Fruit fly (Drosophila melanogaster) whole organism, wandering third instar larva: ENCODE data around the gene CG17917.

Experiments
- Abd-B ChIP-seq: fragments of >200 bp; optimal IDR thresholded peaks from 2 replicates; lab custom pipeline; 2017; ENCODE audit warnings: missing biosample characterization, missing genetic modification characterization
- CG32264 ChIP-seq: fragments of 200-800 bp; sonication (Bioruptor generic); optimal IDR thresholded peaks from 2 replicates; lab custom pipeline; 2016; ENCODE audit warnings: missing biosample characterization, missing genetic modification characterization
- CG9705 ChIP-seq: fragments of 200-800 bp; sonication (Bioruptor generic); optimal IDR thresholded peaks from 2 replicates; lab custom pipeline; 2018; ENCODE audit warnings: missing biosample characterization, mild to moderate bottlenecking, missing genetic modification characterization
- CrebA ChIP-seq: fragments of 200-800 bp; sonication (Bioruptor generic); optimal IDR thresholded peaks from 2 replicates; lab custom pipeline; 2016; ENCODE audit warnings: missing biosample characterization, mild to moderate bottlenecking, missing genetic modification characterization, borderline replicate concordance
- Dfd ChIP-seq: fragments of >200 bp; optimal IDR thresholded peaks from 2 replicates; lab custom pipeline; 2017; ENCODE audit warnings: missing biosample characterization, missing genetic modification characterization
- Dif ChIP-seq: fragments of 200-275, 200-300 bp; sonication (Bioruptor generic); optimal IDR thresholded peaks from 2 replicates; lab custom pipeline; 2018; ENCODE audit warnings: missing biosample characterization, missing genetic modification characterization; ENCODE audit not compliant: partially characterized antibody
- GATAd ChIP-seq: sonication (Bioruptor generic); optimal IDR thresholded peaks from 2 replicates; lab custom pipeline; 2016; ENCODE audit warnings: missing biosample characterization, missing genetic modification characterization
- HLH106 ChIP-seq: fragments of 200-800 bp; optimal IDR thresholded peaks from 3 replicates; lab custom pipeline; 2019; ENCODE audit warnings: missing biosample characterization, mild to moderate bottlenecking, missing genetic modification characterization, moderate library complexity
- Hnf4 ChIP-seq: fragments of 200-800 bp; sonication (Bioruptor generic); optimal IDR thresholded peaks from 2 replicates; lab custom pipeline; 2016; ENCODE audit warnings: missing biosample characterization, mild to moderate bottlenecking, missing genetic modification characterization
- Hr83 ChIP-seq: fragments of 200-300 bp; sonication (Bioruptor generic); optimal IDR thresholded peaks from 2 replicates; lab custom pipeline; 2016; ENCODE audit warnings: missing biosample characterization, mild to moderate bottlenecking, missing genetic modification characterization, moderate library complexity; ENCODE audit not compliant: poor library complexity, severe bottlenecking
- Mio ChIP-seq: sonication (Bioruptor generic); optimal IDR thresholded peaks from 2 replicates; lab custom pipeline; 2016; ENCODE audit warnings: missing biosample characterization, missing genetic modification characterization
- Myc ChIP-seq: fragments of >200 bp; optimal IDR thresholded peaks from 2 replicates; lab custom pipeline; 2017
- N ChIP-seq: fragments of >200 bp; optimal IDR thresholded peaks from 2 replicates; lab custom pipeline; 2018; ENCODE audit warnings: missing biosample characterization, missing external identifiers, missing genetic modification characterization
- Rel ChIP-seq, 2 experiments: fragments of 200-800 bp; sonication (Bioruptor generic) in 1 of 2; optimal IDR thresholded peaks; 2 replicates in 1 of 2; 3 replicates in 1 of 2; lab custom pipeline; 2016 to 2019; ENCODE audit warnings: mild to moderate bottlenecking in 2 of 2, missing biosample characterization in 2 of 2, missing genetic modification characterization in 2 of 2, moderate library complexity in 1 of 2
- Sp1 ChIP-seq: fragments of 200-800 bp; sonication (Bioruptor generic); optimal IDR thresholded peaks from 3 replicates; lab custom pipeline; 2019; ENCODE audit warnings: missing biosample characterization, mild to moderate bottlenecking, missing genetic modification characterization, moderate library complexity
- Vsx2 ChIP-seq: fragments of 200-300, 225-300 bp; sonication (Bioruptor generic); optimal IDR thresholded peaks from 2 replicates; lab custom pipeline; 2018; ENCODE audit warnings: missing biosample characterization, missing genetic modification characterization; ENCODE audit not compliant: partially characterized antibody
- br ChIP-seq: fragments of 200-800 bp; sonication (Bioruptor generic); optimal IDR thresholded peaks from 2 replicates; lab custom pipeline; 2016; ENCODE audit warnings: missing biosample characterization, missing genetic modification characterization
- brk ChIP-seq: fragments of 200-800 bp; sonication (Bioruptor generic); optimal IDR thresholded peaks from 2 replicates; lab custom pipeline; 2016; ENCODE audit warnings: missing biosample characterization, mild to moderate bottlenecking, missing genetic modification characterization
- dmrt93B ChIP-seq: fragments of 200-800 bp; sonication (Bioruptor generic); optimal IDR thresholded peaks from 2 replicates; lab custom pipeline; 2018; ENCODE audit warnings: missing biosample characterization, mild to moderate bottlenecking, missing genetic modification characterization
- foxo ChIP-seq, 2 experiments: fragments of 200-800 bp; sonication (Bioruptor generic); optimal IDR thresholded peaks; 2 replicates in 1 of 2; 3 replicates in 1 of 2; lab custom pipeline; 2016 to 2017; ENCODE audit warnings: missing biosample characterization in 2 of 2, missing genetic modification characterization in 2 of 2
- fru ChIP-seq: fragments of 200-800 bp; sonication (Bioruptor generic); optimal IDR thresholded peaks from 3 replicates; lab custom pipeline; 2016; ENCODE audit warnings: missing biosample characterization, mild to moderate bottlenecking, missing genetic modification characterization
- h ChIP-seq: fragments of 200-800 bp; sonication (Bioruptor generic); optimal IDR thresholded peaks from 3 replicates; lab custom pipeline; 2016; ENCODE audit warnings: missing biosample characterization, mild to moderate bottlenecking, missing genetic modification characterization
- lola ChIP-seq: fragments of >200 bp; optimal IDR thresholded peaks from 2 replicates; lab custom pipeline; 2017; ENCODE audit warnings: missing biosample characterization, missing genetic modification characterization
- pan ChIP-seq: fragments of >200 bp; optimal IDR thresholded peaks from 2 replicates; lab custom pipeline; 2017
- rgr ChIP-seq: fragments of 200-800 bp; sonication (Bioruptor generic); optimal IDR thresholded peaks from 3 replicates; lab custom pipeline; 2016; ENCODE audit warnings: missing biosample characterization, mild to moderate bottlenecking, missing genetic modification characterization
- sage ChIP-seq: fragments of 200-800 bp; sonication (Bioruptor generic); optimal IDR thresholded peaks from 2 replicates; lab custom pipeline; 2016; ENCODE audit warnings: missing biosample characterization, mild to moderate bottlenecking, missing genetic modification characterization
- sv ChIP-seq: fragments of 200-800 bp; sonication (Bioruptor generic); optimal IDR thresholded peaks from 3 replicates; lab custom pipeline; 2016; ENCODE audit warnings: missing biosample characterization, missing genetic modification characterization
- usp ChIP-seq: fragments of >200 bp; optimal IDR thresholded peaks from 2 replicates; lab custom pipeline; 2017; ENCODE audit warnings: missing biosample characterization, missing genetic modification characterization
- woc ChIP-seq: sonication (Bioruptor generic); optimal IDR thresholded peaks from 2 replicates; lab custom pipeline; 2016; ENCODE audit warnings: missing biosample characterization, mild to moderate bottlenecking, missing genetic modification characterization

Gene CG17917

dm6 chr3R:6339795-6340194, 2.0 kb upstream of the CG17917 start, which contains the start of gene Osi20:
Gene Osi20, plus strand, starts transcription at chr3R:6340095.
- TF ChIP-seq Abd-B (GFP tag; lab: Kevin White, UChicago): no peak
- TF ChIP-seq CG32264 (GFP tag; lab: Kevin White, UChicago): no peak
- TF ChIP-seq Hr83 (GFP tag; lab: Kevin White, UChicago): no peak
- no peak for TF ChIP-seq usp
- no peak for TF ChIP-seq dmrt93B (GFP tag; lab: Kevin White, UChicago)
- no peak for TF ChIP-seq sage
- TF ChIP-seq pan: no peak

- TF ChIP-seq dmrt93B (GFP tag; lab: Kevin White, UChicago) (no peak), N (GFP tag; lab: Kevin White, UChicago) (no peak), lola (GFP tag; lab: Kevin White, UChicago) (no peak)
Observed at dm6 chr3R:6342702-6343101, 934 bp downstream of the CG17917 start, which contains the start of gene CG10298. Gene CG10298, plus strand, starts transcription at chr3R:6343002.

- TF ChIP-seq Vsx2 (GFP tag; lab: Kevin White, UChicago) (no peak), CG32264 (GFP tag; lab: Kevin White, UChicago) (no peak), h (peak; percentile 21), rgr (GFP tag; lab: Kevin White, UChicago) (no peak), Mio (no peak), Hr83 (GFP tag; lab: Kevin White, UChicago) (peak; percentile 72), br (GFP tag; lab: Kevin White, UChicago) (no peak), Dif (GFP tag; lab: Kevin White, UChicago) (peak; percentile 16), CG9705 (GFP tag; lab: Kevin White, UChicago) (no peak), fru (GFP tag; lab: Kevin White, UChicago) (peak; percentile 28), CrebA (GFP tag; lab: Kevin White, UChicago) (no peak), Rel (GFP tag; optimal IDR thresholded peaks at IDR 0.05; lab: Kevin White, UChicago) (no peak), Rel (tag; optimal IDR thresholded peaks at IDR 0.05; lab: Kevin White, UChicago) (peak; percentile 62), HLH106 (tag; lab: Kevin White, UChicago) (no peak), Sp1 (GFP tag; lab: Kevin White, UChicago) (no peak)
Observed at dm6 chr3R:6343396-6344239, 1.9 kb downstream of the CG17917 start, which contains the start of gene CG17919. Gene CG17919, plus strand, starts transcription at chr3R:6344029.

- TF ChIP-seq h (peak; percentile 20), woc (GFP tag; lab: Kevin White, UChicago) (peak; percentile 11), CG32264 (GFP tag; lab: Kevin White, UChicago) (no peak), Hr83 (GFP tag; lab: Kevin White, UChicago) (no peak), Sp1 (GFP tag; lab: Kevin White, UChicago) (peak; percentile 4), HLH106 (tag; lab: Kevin White, UChicago) (peak; percentile 7), brk (GFP tag; lab: Kevin White, UChicago) (no peak)
- TF ChIP-seq, all 38 proteins: peak for 4
Observed at dm6 chr3R:6345814-6346213, 4.0 kb downstream of the CG17917 start, which contains the start of the genes SmD2 and CG18048. Gene SmD2, minus strand, starts transcription at chr3R:6345911. Gene CG18048, plus strand, starts transcription at chr3R:6346111.

- TF ChIP-seq foxo (GFP tag; optimal IDR thresholded peaks at IDR 0.05; lab: Kevin White, UChicago): no peak
- no peak for TF ChIP-seq br (GFP tag; lab: Kevin White, UChicago)
- no peak for TF ChIP-seq sv (GFP tag; lab: Kevin White, UChicago)
- TF ChIP-seq pan: no peak
- no peak for TF ChIP-seq Myc (lab: Kevin White, UChicago)
- TF ChIP-seq Dfd: no peak
- no peak for TF ChIP-seq usp
- TF ChIP-seq, all 38 proteins: peak for 0
Observed at dm6 chr3R:6348943-6349342, 7.2 kb downstream of the CG17917 start, which contains the start of gene Hr83. Gene Hr83, plus strand, starts transcription at chr3R:6349243.

- TF ChIP-seq brk (GFP tag; lab: Kevin White, UChicago): no peak
- no peak for TF ChIP-seq Dif (GFP tag; lab: Kevin White, UChicago)
- TF ChIP-seq Hr83 (GFP tag; lab: Kevin White, UChicago): peak; percentile 91
- no peak for TF ChIP-seq Mio
- TF ChIP-seq GATAd (GFP tag; lab: Kevin White, UChicago): peak; percentile 15
- TF ChIP-seq Hnf4 (GFP tag; lab: Kevin White, UChicago): peak; percentile 29
- no peak for TF ChIP-seq Rel (GFP tag; optimal IDR thresholded peaks at IDR 0.05; lab: Kevin White, UChicago)
- no peak for TF ChIP-seq Rel (tag; optimal IDR thresholded peaks at IDR 0.05; lab: Kevin White, UChicago)
- TF ChIP-seq woc (GFP tag; lab: Kevin White, UChicago): peak; percentile 42
Observed at dm6 chr3R:6350755-6351154, 9.0 kb downstream of the CG17917 start, which contains the start of gene Pak. Gene Pak, plus strand, starts transcription at chr3R:6350896.
